Fruit fly (Drosophila melanogaster): ENCODE measurements around the gene CG13055.

Gene CG13055

DNA sequence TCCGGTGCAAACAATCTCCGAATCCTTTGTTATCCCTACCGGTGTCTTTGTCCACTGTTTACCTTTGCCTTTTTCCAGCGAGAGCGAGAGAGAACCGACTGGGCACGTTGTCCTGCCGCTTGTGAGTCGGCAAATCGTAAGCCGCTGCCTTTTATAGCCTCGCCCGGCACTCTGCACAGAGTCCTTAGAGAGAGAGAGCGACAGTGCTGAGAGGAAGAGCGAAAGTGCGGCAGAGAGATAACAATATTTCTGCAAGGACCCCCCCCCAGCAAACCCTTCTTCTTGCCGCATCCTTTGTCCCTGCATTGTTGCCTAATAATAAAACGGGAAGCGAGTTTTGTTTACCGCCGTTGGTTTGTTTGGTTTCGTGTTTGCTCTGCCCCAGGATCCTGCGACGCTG lies at the start of gene CG13055:
Gene CG13055, minus strand, starts transcription at position 101 of the 400 bp plus-strand sequence.
- TF ChIP-seq noc (tag; optimal IDR thresholded peaks at IDR 0.05), result no peak

DNA sequence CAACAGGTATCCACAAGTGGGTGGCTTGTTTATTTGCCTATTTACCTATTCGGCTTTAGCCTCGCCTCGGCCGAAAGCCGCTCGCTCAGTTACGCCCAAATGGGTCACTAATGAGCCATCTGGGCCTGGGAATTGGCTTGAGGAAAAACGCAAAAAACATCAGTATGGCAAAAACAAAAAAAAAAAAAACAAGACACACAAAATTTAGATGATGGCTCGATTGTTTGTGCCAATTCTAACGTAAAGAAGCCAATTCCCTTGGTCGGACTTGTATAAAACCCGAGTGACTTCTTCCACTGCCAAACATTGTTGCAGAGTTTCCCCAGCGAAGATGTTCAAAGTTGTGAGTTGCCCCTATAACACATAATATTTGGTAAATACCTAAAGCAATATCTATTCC lies 49.0 kb upstream of the CG13055 start, which contains the start of gene CG4982:
Gene CG4982, plus strand, starts transcription at position 301 of the 400 bp plus-strand sequence.
- TF ChIP-seq noc (tag; optimal IDR thresholded peaks at IDR 0.05), result no peak

DNA sequence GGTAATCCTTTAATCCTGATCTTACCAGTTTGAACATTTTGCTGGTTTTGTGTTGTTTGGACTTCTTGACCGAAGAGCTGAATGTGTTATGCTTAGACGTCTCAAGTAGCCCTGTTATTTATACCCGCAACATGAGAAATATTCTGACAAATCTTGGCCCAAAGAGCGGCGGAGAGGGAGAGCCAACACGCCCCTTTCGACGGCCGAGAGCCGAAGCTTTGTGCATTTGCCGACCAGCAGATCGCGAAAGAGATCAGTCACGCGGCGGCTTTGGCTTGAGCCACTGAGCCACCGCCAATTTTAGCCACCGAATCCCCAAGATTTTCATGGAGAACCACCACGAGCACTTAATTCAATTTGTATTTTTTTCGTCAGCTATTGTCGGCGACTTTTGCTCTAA lies 43.3 kb upstream of the CG13055 start, which contains the start of gene CG4962:
Gene CG4962, minus strand, starts transcription at position 101 of the 400 bp plus-strand sequence.
- TF ChIP-seq noc (tag; optimal IDR thresholded peaks at IDR 0.05), result no peak

DNA sequence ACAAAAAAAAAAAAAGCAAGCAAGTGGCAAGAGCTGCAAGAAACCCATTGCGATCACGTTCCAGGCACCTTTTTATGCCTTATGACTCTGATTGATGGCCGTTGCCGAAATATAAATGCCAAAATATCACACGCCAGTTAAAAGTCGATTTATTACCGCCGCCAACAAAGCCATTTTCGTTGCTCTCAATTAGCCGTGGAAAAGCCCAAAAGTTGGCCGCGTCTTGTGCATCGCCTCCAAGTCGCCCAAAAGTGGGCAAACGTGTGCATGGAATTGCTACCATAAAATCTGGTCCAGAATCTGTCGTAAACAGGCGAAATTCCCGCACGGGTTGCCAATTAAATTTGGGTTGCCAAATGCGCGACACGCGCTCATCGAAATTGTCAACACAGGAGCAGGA lies 39.5 kb upstream of the CG13055 start:
- TF ChIP-seq noc (tag; optimal IDR thresholded peaks at IDR 0.05), result no peak

DNA sequence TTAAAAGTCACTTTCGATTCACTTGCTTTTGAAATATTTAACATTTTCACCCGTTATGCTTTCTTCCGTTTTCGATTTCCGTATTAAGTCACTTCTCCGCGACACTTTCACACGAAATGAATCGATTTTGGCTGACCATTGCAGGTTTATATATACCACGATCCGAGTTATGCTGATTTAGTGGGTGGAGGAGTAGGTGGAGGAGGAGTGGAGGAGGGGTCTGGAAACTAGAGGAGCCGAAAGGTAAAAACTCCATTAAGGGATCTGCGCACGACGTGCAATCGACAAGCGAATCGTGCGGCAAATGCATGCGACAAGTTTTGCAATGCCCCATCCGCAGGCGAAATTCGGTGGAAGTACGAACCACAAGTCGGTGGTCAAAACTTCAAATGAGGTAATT lies 38.7 kb upstream of the CG13055 start, which contains the start of gene CG13045:
Gene CG13045, minus strand, starts transcription at position 101 of the 400 bp plus-strand sequence.
- TF ChIP-seq noc (tag; optimal IDR thresholded peaks at IDR 0.05), result no peak

DNA sequence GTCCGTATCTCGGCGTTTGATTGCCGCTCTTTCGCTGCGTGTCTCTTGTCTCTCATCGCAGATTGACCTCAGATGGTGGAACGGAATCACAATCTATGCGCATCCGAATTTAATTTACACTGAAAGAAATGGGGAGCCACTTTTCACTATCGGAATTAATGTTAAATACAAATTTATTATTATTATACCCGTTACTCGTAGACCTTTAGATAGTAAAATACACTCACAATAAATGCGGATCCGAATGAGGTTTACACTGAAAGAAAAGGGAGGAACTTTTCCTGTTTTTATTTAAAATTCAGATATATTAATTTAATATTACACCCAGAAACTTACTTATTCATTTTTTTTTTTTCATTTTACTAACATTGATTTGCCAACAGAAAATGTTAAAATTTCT lies 36.9 kb upstream of the CG13055 start:
- no peak for TF ChIP-seq noc (tag; optimal IDR thresholded peaks at IDR 0.05)

DNA sequence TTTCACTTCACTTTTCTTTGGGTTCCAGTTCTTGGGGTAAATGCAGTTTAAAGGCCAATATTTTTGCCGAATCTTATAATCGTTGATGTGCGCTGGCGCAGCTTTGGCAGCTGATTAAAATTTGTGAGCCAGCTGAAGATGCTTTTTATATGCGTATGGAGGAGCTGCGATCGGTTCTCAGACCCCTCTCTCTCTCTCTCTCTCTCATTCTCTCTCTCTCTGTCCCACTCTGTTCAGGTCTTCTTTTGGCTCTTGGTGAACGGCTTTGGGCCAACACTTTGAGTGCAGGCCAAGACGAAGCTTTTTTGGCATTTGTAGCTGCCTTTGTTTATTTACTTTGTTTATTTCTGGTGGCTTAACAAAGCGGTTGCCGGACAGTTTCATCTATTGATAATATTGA lies 36.2 kb upstream of the CG13055 start, which contains the start of gene CG13046:
Gene CG13046, minus strand, starts transcription at position 101 of the 400 bp plus-strand sequence.
- TF ChIP-seq noc (tag; optimal IDR thresholded peaks at IDR 0.05), result no peak

DNA sequence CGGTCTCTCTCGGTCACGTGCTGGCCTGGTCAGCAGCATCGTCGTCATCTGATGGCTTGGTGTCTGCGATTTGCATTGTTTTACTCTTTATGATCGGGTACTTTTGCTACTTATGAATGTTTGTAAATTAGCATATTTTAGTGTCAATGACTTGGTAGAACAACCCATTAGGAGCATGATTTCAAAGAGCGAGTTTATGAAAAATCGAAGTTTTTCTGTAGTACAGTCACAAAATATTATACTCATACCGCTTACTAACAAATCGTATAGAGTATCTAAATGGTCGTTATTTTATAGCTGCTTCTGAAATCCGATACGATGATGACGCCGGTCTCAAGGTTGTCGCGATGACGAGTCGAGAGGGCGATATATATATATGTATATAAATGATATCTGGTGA lies 34.1 kb upstream of the CG13055 start:
- TF ChIP-seq noc (tag; optimal IDR thresholded peaks at IDR 0.05), result no peak

DNA sequence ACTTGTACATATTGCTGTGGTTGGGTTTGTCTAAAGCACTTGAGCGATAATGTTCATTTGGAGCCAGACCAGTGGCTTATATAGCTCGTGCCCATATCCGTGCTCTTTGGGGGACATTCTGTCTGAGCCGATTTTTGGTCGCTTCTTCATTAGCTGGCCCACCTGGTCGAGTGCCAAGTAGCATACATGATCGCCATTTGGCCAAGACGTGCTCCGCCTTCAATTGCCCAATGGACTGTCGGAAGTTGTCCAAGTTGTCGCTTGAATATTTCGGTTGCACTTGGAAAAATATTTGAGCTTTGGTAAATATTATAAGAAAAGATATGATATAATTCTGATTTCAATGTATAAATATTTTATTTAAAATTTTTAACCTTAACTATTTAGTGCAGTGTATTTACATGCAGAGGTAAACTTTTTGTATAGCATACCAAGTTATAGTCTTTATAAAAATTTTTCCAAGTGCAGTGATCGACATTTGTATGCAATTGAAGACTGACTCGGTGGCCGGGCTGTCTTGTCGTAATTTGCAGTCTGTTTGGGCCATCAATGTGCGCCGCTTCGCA lies 33.3 kb upstream of the CG13055 start, which contains the start of gene CG13047:
Gene CG13047, minus strand, starts transcription at position 51 of the 566 bp plus-strand sequence.
- no peak for TF ChIP-seq noc (tag; optimal IDR thresholded peaks at IDR 0.05)

DNA sequence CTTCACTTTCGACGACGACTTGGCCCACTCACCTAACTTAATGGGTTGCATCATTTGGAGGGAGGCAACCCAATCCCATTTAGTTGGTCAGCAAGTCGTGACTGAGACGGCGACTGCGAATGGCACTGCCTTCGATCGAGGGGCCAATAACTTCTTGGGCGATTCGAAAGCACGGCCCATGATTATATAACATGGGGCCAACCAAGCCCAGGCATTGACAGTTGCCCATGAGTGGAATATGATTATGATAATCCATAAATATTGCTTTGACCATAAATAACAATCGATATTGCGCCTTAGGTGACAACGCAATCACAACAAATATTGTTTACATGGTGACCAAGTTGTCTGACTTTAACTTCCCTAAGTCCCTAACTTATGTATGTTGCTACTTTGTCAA lies 31.7 kb upstream of the CG13055 start, which contains the start of gene CG13048:
Gene CG13048, minus strand, starts transcription at position 101 of the 400 bp plus-strand sequence.
- TF ChIP-seq noc (tag; optimal IDR thresholded peaks at IDR 0.05), result no peak

DNA sequence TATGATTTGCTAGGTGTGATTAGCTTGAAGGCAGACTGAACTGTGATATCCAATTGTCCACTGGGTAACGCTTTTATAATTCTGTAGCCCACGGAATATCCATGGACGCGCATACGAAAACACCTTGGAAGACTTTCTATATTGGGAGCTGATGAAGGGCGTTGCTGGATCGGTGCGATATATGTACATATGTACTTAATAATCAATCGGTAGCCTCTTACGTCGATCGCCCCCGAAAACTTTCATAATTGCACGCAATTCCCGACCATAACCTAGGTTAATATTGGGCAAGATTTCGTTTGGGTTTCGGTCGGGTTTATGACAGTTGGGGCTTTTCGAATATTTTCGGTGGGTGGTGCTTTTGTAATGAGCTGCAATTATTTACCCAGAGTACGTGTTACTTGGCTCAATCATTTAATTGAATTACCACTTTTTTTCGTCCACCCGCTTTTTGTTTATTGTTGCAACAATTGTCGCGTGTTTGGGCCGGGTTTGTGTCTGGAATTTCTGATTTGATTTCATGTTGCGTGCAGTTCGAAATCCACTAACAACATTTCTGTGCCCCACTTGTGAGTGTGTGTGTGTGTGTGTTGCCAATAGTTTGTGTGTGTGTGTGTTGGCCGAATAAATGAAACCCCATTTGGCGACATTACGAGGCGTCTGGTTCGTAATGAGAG lies 29.9 kb upstream of the CG13055 start, which contains the start of gene CG13049:
Gene CG13049, minus strand, starts transcription at position 51 of the 677 bp plus-strand sequence.
- TF ChIP-seq noc (tag; optimal IDR thresholded peaks at IDR 0.05), result no peak

DNA sequence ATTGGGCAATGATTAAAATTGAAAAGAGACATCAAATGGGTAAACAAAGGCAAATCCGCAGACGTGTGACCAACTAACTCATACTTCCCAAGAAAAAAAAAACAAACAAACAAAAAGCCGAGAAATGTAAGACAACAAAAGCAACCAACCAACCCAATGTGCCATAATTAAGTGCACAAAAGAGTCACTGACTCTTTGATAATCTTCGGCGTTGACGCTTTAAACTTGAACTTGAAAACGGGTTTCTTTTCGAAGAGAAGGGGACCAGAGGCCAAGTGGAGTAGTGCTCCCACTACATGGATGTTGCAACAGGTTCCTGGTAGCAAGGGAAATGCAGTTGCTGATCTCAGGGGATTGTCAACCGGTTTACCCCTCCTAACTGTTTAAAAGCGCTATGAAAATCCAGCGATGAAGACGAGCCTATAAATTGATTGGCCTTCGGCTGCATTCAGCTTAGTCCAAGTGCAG lies 27.9 kb upstream of the CG13055 start, which contains the start of gene CG13064:
Gene CG13064, plus strand, starts transcription at position 418 of the 468 bp plus-strand sequence.
- TF ChIP-seq noc (tag; optimal IDR thresholded peaks at IDR 0.05), result no peak

DNA sequence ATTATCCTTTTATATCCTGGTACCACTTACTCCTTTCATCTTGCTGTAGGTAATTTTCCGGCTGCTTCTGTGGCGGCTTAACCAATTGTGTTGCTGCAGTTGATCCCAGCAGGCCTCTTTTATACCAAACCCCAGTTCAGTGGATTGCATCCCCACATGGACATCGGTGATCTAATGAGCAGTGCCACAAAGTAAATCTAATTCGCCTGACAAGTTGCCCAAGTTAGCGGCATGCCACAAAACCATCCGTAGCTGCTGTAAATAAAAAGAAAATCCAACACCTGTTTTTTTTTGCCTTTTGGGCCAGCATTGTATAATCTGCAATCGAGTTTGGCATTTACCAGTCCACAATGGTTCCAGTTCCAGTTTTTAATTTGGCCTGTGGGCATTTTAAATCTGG lies 27.0 kb upstream of the CG13055 start, which contains the start of gene CG13050:
Gene CG13050, minus strand, starts transcription at position 101 of the 400 bp plus-strand sequence.
- TF ChIP-seq noc (tag; optimal IDR thresholded peaks at IDR 0.05), result no peak

DNA sequence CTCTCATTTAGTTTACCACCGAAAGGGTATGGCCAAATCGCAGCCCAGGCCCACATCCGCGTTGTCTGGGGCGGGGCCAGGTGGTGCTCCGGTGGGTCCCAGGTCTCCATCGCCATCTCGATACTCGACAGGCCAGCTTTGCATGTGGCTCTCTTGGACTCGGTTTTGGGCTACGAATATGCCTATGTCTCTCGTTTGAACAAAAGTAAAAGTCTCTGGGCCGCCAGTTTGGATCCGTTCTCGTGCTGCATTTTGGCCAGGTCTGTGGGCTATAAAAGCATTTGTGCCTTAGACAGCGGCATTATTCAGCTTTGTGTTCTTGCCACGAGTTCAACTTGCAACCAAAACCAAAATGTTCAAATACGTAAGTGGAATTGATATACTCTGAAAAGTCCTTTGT lies 25.0 kb upstream of the CG13055 start, which contains the start of gene CG13065:
Gene CG13065, plus strand, starts transcription at position 301 of the 400 bp plus-strand sequence.
- TF ChIP-seq noc (tag; optimal IDR thresholded peaks at IDR 0.05), result no peak

DNA sequence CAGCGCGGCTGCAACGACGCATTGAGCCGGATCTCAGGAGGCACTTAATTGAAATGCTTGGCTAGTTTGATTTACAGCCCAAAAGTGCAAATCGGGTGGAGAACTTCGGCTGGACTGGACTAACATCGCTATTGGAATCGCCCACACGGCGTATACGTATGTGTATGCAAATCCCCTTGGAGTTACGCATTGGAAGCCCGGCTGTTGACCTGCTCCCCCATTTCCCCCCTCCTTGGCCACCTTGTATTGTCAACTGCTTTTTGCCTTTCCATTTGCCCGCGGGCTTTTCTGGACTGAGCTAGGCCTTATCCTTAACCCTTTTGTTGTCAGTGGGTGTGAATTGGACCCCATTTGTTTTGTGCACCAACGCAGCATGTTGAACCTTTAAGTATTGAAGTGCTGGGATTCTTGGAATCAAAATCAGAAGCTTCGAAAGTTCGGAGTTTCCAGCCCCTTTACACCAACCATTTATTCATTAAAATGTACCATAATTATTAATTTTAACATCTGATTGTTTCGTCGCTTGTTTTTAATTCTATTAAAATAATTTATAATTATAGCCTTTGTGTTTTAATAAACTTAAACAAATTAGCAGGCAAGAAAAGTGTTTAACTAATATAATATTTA lies 23.3 kb upstream of the CG13055 start:
- TF ChIP-seq noc (tag; optimal IDR thresholded peaks at IDR 0.05), result no peak

DNA sequence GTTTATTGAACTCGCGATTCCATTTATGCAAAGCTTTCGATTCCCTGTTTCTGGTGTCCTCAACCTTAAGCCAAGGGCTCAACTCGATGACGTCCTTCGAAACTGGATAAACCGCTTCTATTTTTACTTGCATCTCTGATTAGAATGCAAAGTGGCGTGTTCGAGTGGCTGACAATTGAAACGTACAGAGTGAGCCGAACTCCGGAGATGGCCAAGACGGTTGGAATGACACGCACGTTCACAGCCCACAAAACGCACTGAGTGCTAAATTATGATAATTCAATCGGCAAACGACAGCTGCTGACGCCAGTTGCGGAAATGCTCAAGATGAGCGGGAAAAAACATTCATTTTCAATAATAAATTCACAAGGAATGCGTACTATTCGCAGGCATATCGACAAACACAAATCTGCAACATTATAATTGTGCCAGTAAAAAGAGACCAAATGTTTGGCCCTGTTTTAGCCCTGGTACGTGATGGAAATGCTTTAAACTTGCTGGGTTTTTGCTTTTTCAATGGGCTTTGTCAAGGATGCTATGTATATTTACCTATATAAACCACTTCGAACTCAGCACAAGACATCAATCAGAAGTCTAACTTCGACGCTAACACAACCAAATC lies 20.3 kb upstream of the CG13055 start, which contains the start of gene CG13066:
Gene CG13066, plus strand, starts transcription at position 572 of the 622 bp plus-strand sequence.
- TF ChIP-seq noc (tag; optimal IDR thresholded peaks at IDR 0.05), result no peak
